Worm (Caenorhabditis elegans): ENCODE measurements around the gene C27A2.12.
A peak's percentile ranks its signal among the peaks of the same experiment; 100 is the strongest.

Gene C27A2.12

ce11 chrII:5058036-5058435 is at the start of gene C27A2.12:
Gene C27A2.12, minus strand, starts transcription at chrII:5058136.
- TF ChIP-seq egl-44 (GFP tag; IDR thresholded peaks at IDR 0.05) (no peak), aptf-2 (GFP tag; conservative IDR thresholded peaks at IDR 0.05) (no peak), F57A8.1 (GFP tag; optimal IDR thresholded peaks at IDR 0.05) (no peak), F33H1.4 (GFP tag; IDR thresholded peaks at IDR 0.05) (no peak), B0035.1 (tag; optimal IDR thresholded peaks at IDR 0.05) (no peak), hrde-1 (tag; optimal IDR thresholded peaks at IDR 0.05; ENCODE audit: borderline replicate concordance) (no peak), athp-1 (tag; optimal IDR thresholded peaks at IDR 0.05) (no peak)

DNA sequence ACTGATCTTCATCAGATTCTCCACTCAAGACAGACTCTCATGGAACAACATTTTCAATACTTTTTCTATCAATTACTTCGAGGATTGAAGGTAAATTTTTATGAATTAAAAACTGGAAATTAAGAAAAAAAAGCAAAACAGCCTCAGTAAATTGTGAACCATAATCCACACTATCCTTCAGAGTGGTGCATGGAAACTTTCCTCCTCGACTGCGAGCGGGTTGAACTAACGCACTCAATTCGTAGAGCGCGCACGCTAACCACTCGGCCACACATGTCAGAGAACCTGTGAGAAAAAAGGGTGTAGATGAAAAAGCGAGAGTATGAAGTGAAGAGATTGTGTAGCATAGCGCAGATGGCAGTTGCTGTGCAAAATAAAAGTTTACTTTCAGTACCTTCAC is 47.1 kb upstream of the C27A2.12 start:
- TF ChIP-seq rpc-1 (optimal IDR thresholded peaks at IDR 0.05) (peak; percentile 99), rpc-1 (tag; optimal IDR thresholded peaks at IDR 0.05) (peak; percentile 100), efl-1 (GFP tag; optimal IDR thresholded peaks at IDR 0.05) (no peak), nfya-1 (tag; optimal IDR thresholded peaks at IDR 0.05; ENCODE audit: borderline replicate concordance, insufficient read depth) (no peak), lin-54 (GFP tag; optimal IDR thresholded peaks at IDR 0.05) (peak; percentile 77), snpc-1.1 (tag; optimal IDR thresholded peaks at IDR 0.05; ENCODE audit: insufficient read depth) (peak; percentile 70), madf-6 (GFP tag; IDR thresholded peaks at IDR 0.05) (peak; percentile 75), F39B2.1 (GFP tag; IDR thresholded peaks at IDR 0.05) (no peak), K12H6.12 (tag; optimal IDR thresholded peaks at IDR 0.05) (peak; percentile 64), die-1 (tag; optimal IDR thresholded peaks at IDR 0.05) (peak; percentile 95), somi-1 (GFP tag; optimal IDR thresholded peaks at IDR 0.05) (peak; percentile 87), athp-1 (tag; optimal IDR thresholded peaks at IDR 0.05) (peak; percentile 90), snpc-3.4 (tag; optimal IDR thresholded peaks at IDR 0.05) (peak; percentile 90), hrde-1 (tag; optimal IDR thresholded peaks at IDR 0.05; ENCODE audit: borderline replicate concordance) (peak; percentile 90), mcd-1 (GFP tag; IDR thresholded peaks at IDR 0.05) (no peak; the same call in 1 of the 2 replicates), bed-2 (GFP tag; IDR thresholded peaks at IDR 0.05) (no peak), ztf-22 (GFP tag; optimal IDR thresholded peaks at IDR 0.05) (no peak), Y56A3A.18 (GFP tag; IDR thresholded peaks at IDR 0.05) (peak; percentile 83; the same call in 1 of the 2 replicates), nfyb-1 (GFP tag; IDR thresholded peaks at IDR 0.05) (peak; percentile 93), akir-1 (GFP tag; optimal IDR thresholded peaks at IDR 0.05) (peak; percentile 83), egrh-3 (GFP tag; IDR thresholded peaks at IDR 0.05) (peak; percentile 56), nhr-80 (tag; optimal IDR thresholded peaks at IDR 0.05) (peak; percentile 54), cebp-1 (GFP tag; IDR thresholded peaks at IDR 0.05) (no peak), cebp-1 (tag; optimal IDR thresholded peaks at IDR 0.05) (no peak), attf-3 (GFP tag; conservative IDR thresholded peaks at IDR 0.05) (peak; percentile 52), F57A8.1 (GFP tag; optimal IDR thresholded peaks at IDR 0.05) (peak; percentile 73), nhr-179 (tag; optimal IDR thresholded peaks at IDR 0.05) (peak; percentile 75), T07F8.4 (tag; optimal IDR thresholded peaks at IDR 0.05) (peak; percentile 73), let-526 (GFP tag; IDR thresholded peaks at IDR 0.05) (peak; percentile 70), hmg-20 (GFP tag; IDR thresholded peaks at IDR 0.05) (peak; percentile 64), snpc-4 (GFP tag; optimal IDR thresholded peaks at IDR 0.05) (peak; percentile 80), snpc-4 (tag; optimal IDR thresholded peaks at IDR 0.05) (peak; percentile 26 to 87 (median 74)), Y67H2A.10 (GFP tag; conservative IDR thresholded peaks at IDR 0.05) (0 out of 2 replicates have a peak, but pooled peaks have one; percentile 8), C06A6.2 (GFP tag; conservative IDR thresholded peaks at IDR 0.05) (0 out of 2 replicates have a peak, but pooled peaks have one; percentile 56), ZK185.1 (tag; optimal IDR thresholded peaks at IDR 0.05; ENCODE audit: poor library complexity, severe bottlenecking) (peak; percentile 94), tlf-1 (GFP tag; optimal IDR thresholded peaks at IDR 0.05) (peak; percentile 36), lag-1 (GFP tag; IDR thresholded peaks at IDR 0.05) (no peak), ets-4 (GFP tag; optimal IDR thresholded peaks at IDR 0.05) (peak; percentile 67), Y95B8A.8 (GFP tag; IDR thresholded peaks at IDR 0.05) (no peak), B0035.1 (tag; optimal IDR thresholded peaks at IDR 0.05) (peak; percentile 27), cebp-2 (GFP tag; IDR thresholded peaks at IDR 0.05) (peak; percentile 94; the same call in 1 of the 2 replicates), ceh-58 (GFP tag; IDR thresholded peaks at IDR 0.05) (no peak), aptf-3 (GFP tag; IDR thresholded peaks at IDR 0.05) (0 out of 2 replicates have a peak, but pooled peaks have one; percentile 58)
